Worm (Caenorhabditis elegans): ENCODE measurements around the gene dnj-10.

dnj-10 gene

ce11 chrIII:8630833-8631232, at the start of gene dnj-10:
Gene dnj-10 (plus strand): TSS chrIII:8631165.
- no peak for TF ChIP-seq egl-43 (GFP tag; IDR thresholded peaks at IDR 0.05)
- TF ChIP-seq nhr-77 (tag; optimal IDR thresholded peaks at IDR 0.05) = no peak
- no peak for TF ChIP-seq tag-97 (GFP tag; IDR thresholded peaks at IDR 0.05)
- TF ChIP-seq hmg-1.1 (GFP tag; IDR thresholded peaks at IDR 0.05) = 0 out of 2 replicates have a peak, but pooled peaks have one; percentile 8
- TF ChIP-seq unc-130 (GFP tag; optimal IDR thresholded peaks at IDR 0.05) = no peak
- TF ChIP-seq hlh-30 (tag; optimal IDR thresholded peaks at IDR 0.05; ENCODE audit: insufficient read depth) = peak; percentile 18
- TF ChIP-seq lim-7 (GFP tag; IDR thresholded peaks at IDR 0.05) = no peak
- 0 out of 2 replicates have a peak, but pooled peaks have one; percentile 27 for TF ChIP-seq ctbp-1 (GFP tag; IDR thresholded peaks at IDR 0.05)
- no peak for TF ChIP-seq zag-1 (tag; optimal IDR thresholded peaks at IDR 0.05)
- peak in 1 of 2 experiments; percentile 84 for TF ChIP-seq lsy-2 (tag; optimal IDR thresholded peaks at IDR 0.05)
- no peak for TF ChIP-seq zfp-2 (tag; optimal IDR thresholded peaks at IDR 0.05)
- TF ChIP-seq mxl-3 (GFP tag; optimal IDR thresholded peaks at IDR 0.05) = no peak
- peak; percentile 8 for TF ChIP-seq rbr-2 (tag; optimal IDR thresholded peaks at IDR 0.05)
- TF ChIP-seq mxl-2 (GFP tag; conservative IDR thresholded peaks at IDR 0.05) = no peak
- no peak for TF ChIP-seq madf-5 (GFP tag; IDR thresholded peaks at IDR 0.05)
- TF ChIP-seq arid-1 (GFP tag; conservative IDR thresholded peaks at IDR 0.05) = no peak
- TF ChIP-seq mes-2 (tag; optimal IDR thresholded peaks at IDR 0.05; ENCODE audit: poor library complexity, severe bottlenecking) = peak; percentile 69
- TF ChIP-seq dpl-1 (GFP tag; optimal IDR thresholded peaks at IDR 0.05) = peak; percentile 92
- TF ChIP-seq unc-62 (GFP tag; optimal IDR thresholded peaks at IDR 0.05 in 1 of 2) = no peak
- no peak for TF ChIP-seq unc-62 (tag; optimal IDR thresholded peaks at IDR 0.05)
- TF ChIP-seq nhr-28 (tag; optimal IDR thresholded peaks at IDR 0.05) = peak; percentile 25
- no peak for TF ChIP-seq ceh-44 (GFP tag; IDR thresholded peaks at IDR 0.05)
- TF ChIP-seq T20F7.1 (GFP tag; optimal IDR thresholded peaks at IDR 0.05) = peak; percentile 95
- TF ChIP-seq lin-38 (GFP tag; IDR thresholded peaks at IDR 0.05) = peak; percentile 70
- TF ChIP-seq nhr-25 (tag; optimal IDR thresholded peaks at IDR 0.05; ENCODE audit: borderline replicate concordance, insufficient read depth) = no peak
- no peak for TF ChIP-seq pha-4 (GFP tag; IDR thresholded peaks at IDR 0.05)
- TF ChIP-seq pha-4 (tag; optimal IDR thresholded peaks at IDR 0.05) = peak; percentile 61

DNA sequence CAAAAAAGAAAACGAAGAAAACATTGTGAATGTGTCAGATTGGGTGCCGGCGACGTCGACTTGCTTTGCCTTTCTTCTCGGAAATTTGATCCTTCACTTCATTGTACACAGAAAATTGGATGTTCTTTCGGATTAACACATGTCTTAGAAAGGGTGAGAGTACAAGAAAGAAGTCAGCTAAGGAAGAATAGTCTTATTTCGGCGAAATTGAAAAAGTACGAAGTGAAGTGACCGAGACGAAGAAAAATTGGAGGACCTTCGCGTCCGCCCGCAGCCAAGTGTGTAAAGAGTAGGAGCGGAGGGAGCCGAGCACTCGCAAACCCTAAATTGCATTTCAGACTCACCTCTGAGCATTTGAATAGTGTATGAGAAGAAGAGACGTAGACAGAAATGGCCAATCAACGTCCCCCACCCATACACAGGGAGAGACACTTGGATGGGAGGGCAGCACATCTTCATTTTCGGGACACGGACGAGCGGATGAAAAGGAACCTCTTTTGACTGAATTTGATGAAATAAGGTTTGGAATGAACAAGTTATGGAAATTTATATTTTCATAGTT, 42.3 kb upstream of the dnj-10 start, which contains the start of gene glr-1:
glr-1 (minus strand) TSS at position 51 of the 562 bp plus-strand sequence.
- no peak for TF ChIP-seq ceh-20 (GFP tag; IDR thresholded peaks at IDR 0.05)
- TF ChIP-seq fkh-10 (GFP tag; optimal IDR thresholded peaks at IDR 0.05) = peak; percentile 92
- peak; percentile 91 for TF ChIP-seq aha-1 (tag)
- 0 out of 2 replicates have a peak, but pooled peaks have one; percentile 25 for TF ChIP-seq ctbp-1 (GFP tag; IDR thresholded peaks at IDR 0.05)

DNA sequence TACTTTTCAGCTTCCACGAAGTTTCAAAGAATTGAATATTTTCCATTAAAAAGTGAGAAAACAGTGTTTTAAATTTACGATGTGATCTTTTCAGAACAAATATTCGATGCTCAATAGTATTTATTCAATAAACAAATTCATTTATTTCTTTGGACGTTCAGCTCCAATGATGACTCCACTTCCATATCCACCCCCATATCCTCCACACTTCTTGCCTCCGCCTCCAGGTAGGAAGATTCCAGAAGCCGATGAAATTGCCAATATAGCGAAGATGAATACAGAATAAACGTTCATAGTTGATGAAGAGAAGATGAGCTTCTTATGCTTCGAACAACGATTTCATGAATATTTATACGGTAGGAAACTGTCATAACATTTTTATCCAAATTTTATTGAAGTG, 41.8 kb upstream of the dnj-10 start, which contains the start of gene fip-3:
fip-3 (minus strand) TSS at position 294 of the 400 bp plus-strand sequence.
- TF ChIP-seq lin-15B (tag; optimal IDR thresholded peaks at IDR 0.05) = no peak
- TF ChIP-seq Y48G9A.11 (GFP tag; IDR thresholded peaks at IDR 0.05) = no peak
- peak in 1 of 2 experiments; percentile 94 for TF ChIP-seq unc-62 (GFP tag; optimal IDR thresholded peaks at IDR 0.05 in 1 of 2)
- TF ChIP-seq unc-62 (tag; optimal IDR thresholded peaks at IDR 0.05) = no peak

- no peak for TF ChIP-seq ceh-62 (tag; optimal IDR thresholded peaks at IDR 0.05)
- no peak for TF ChIP-seq D1046.2 (GFP tag; IDR thresholded peaks at IDR 0.05)
- TF ChIP-seq snpc-1.2 (GFP tag; IDR thresholded peaks at IDR 0.05) = no peak
Observed at ce11 chrIII:8590882-8591281, 40.1 kb upstream of the dnj-10 start, which contains the start of gene fipr-16. Gene fipr-16 (minus strand): TSS chrIII:8590982.

Data from whole organism, L4 larva.